Fruit fly (Drosophila melanogaster) S2 (cell line): ENCODE results near the gene Aos1.

Experiments used
- CG8478 ChIP-seq: fragments of >200 bp; optimal IDR thresholded peaks from 2 replicates; lab custom pipeline; 2018
- CTCF ChIP-seq, 2 experiments: fragments of >200 bp; optimal IDR thresholded peaks; 2 replicates each; lab custom pipeline; 2018

DNA sequence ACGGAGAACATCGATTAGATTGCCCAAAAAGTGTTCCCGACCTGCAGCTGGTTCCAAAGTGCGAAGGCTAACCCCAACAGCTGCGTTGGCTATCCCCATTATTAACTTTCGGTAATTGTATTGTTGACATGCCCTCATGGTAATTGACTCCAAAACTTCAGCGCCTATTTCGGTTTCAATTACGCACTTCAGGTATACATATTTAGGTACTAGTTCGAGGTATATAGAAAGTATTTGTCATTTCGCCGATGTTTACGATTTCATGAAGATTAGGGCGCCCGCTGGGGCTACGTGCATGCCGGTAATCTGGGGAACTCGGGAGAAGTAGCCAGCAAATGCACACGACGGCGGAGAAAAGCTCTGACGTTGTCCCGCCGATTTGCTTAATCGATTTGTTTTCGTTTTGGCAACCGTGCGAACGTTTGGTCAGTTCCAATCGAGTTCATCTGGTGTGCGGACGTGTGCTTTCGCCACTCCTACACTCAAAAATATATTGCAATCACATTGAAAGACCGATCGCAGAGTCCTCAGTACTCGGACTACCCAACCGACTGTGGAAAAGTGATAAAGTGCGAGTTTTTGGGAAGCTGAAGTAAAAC lies 7.5 kb upstream of the Aos1 start:
- TF ChIP-seq CG8478 (lab: Kevin White, UChicago) (no peak), CTCF (optimal IDR thresholded peaks at IDR 0.05; lab: Kevin White, UChicago) (no peak)
